Worm (Caenorhabditis elegans) whole organism, early embryonic: ENCODE results near the gene VY10G11R.1.
A peak's percentile ranks its signal among the peaks of the same experiment; 100 is the strongest.
"Not testable (repeated sequence)": the region's sequence is repeated elsewhere in the genome, so short reads cannot be mapped to it uniquely, and the experiment has no call there.

Source experiments
- B0310.2 ChIP-seq: sonication (generic microtip); optimal IDR thresholded peaks from 2 replicates; lab custom pipeline; 2016; ENCODE audit warnings: mild to moderate bottlenecking, missing genetic modification characterization, missing compliant biosample characterization
- F13C5.2 ChIP-seq: sonication (generic microtip); optimal IDR thresholded peaks from 2 replicates; lab custom pipeline; 2017; ENCODE audit warnings: mild to moderate bottlenecking, missing genetic modification characterization, inconsistent platforms, missing compliant biosample characterization
- aly-1 ChIP-seq: sonication (generic microtip); optimal IDR thresholded peaks from 2 replicates; lab custom pipeline; 2016; ENCODE audit warnings: missing genetic modification characterization, missing compliant biosample characterization
- ama-1 ChIP-seq: fragments of 150-350 bp; optimal IDR thresholded peaks from 2 replicates; lab custom pipeline; 2014
- ceh-13 ChIP-seq: fragments of 200-800 bp; sonication (Bioruptor generic); optimal IDR thresholded peaks from 2 replicates; lab custom pipeline; 2018; ENCODE audit warnings: mild to moderate bottlenecking, missing genetic modification characterization, missing compliant biosample characterization
- ceh-36 ChIP-seq: sonication (generic microtip); optimal IDR thresholded peaks from 2 replicates; lab custom pipeline; 2016; ENCODE audit warnings: missing genetic modification characterization, inconsistent platforms, missing compliant biosample characterization
- ets-7 ChIP-seq: sonication (generic microtip); optimal IDR thresholded peaks from 2 replicates; lab custom pipeline; 2016; ENCODE audit warnings: missing genotype, missing genetic modification characterization, missing compliant biosample characterization
- flt-1 ChIP-seq: fragments of 200-800 bp; sonication (Bioruptor generic); IDR thresholded peaks from 2 replicates; pipeline ENCODE4 v1.3.6; 2022; ENCODE audit warnings: missing genetic modification characterization, missing compliant biosample characterization
- hmbx-1 ChIP-seq: sonication (generic microtip); optimal IDR thresholded peaks from 2 replicates; lab custom pipeline; 2016; ENCODE audit warnings: mild to moderate bottlenecking, missing genetic modification characterization, missing compliant biosample characterization
- hmg-4 ChIP-seq: fragments of 200-800 bp; sonication (Bioruptor generic); optimal IDR thresholded peaks from 2 replicates; lab custom pipeline; 2018; ENCODE audit warnings: mild to moderate bottlenecking, missing genetic modification characterization, missing compliant biosample characterization
- hnd-1 ChIP-seq: sonication (generic microtip); optimal IDR thresholded peaks from 2 replicates; lab custom pipeline; 2016; ENCODE audit warnings: missing genetic modification characterization, missing compliant biosample characterization
- pes-1 ChIP-seq: fragments of 200-800 bp; sonication (Bioruptor generic); IDR thresholded peaks from 2 replicates; pipeline ENCODE4 v1.3.6; 2022; ENCODE audit warnings: missing genetic modification reagents, missing genetic modification characterization, missing compliant biosample characterization
- scrt-1 ChIP-seq: fragments of 200-800 bp; sonication (Bioruptor generic); IDR thresholded peaks from 2 replicates; pipeline ENCODE4 v1.3.6; 2022; ENCODE audit warnings: missing genetic modification characterization, missing compliant biosample characterization
- sea-1 ChIP-seq: fragments of 200-800 bp; sonication (Bioruptor generic); conservative IDR thresholded peaks from 2 replicates; pipeline ENCODE4 v1.3.6; 2022; ENCODE audit warnings: missing genetic modification characterization, missing compliant biosample characterization
- tbx-11 ChIP-seq: fragments of 200-800 bp; sonication (Bioruptor generic); IDR thresholded peaks from 2 replicates; pipeline ENCODE4 v1.3.6; 2022; ENCODE audit warnings: missing genetic modification characterization, missing compliant biosample characterization
- tbx-37 ChIP-seq: fragments of 200-800 bp; sonication (Bioruptor generic); conservative IDR thresholded peaks from 2 replicates; pipeline ENCODE4 v1.3.6; 2022; ENCODE audit warnings: missing genetic modification reagents, missing genetic modification characterization, missing compliant biosample characterization
- tra-4 ChIP-seq: sonication (generic microtip); optimal IDR thresholded peaks from 2 replicates; lab custom pipeline; 2017; ENCODE audit warnings: missing genetic modification characterization, missing compliant biosample characterization

VY10G11R.1 gene

DNA sequence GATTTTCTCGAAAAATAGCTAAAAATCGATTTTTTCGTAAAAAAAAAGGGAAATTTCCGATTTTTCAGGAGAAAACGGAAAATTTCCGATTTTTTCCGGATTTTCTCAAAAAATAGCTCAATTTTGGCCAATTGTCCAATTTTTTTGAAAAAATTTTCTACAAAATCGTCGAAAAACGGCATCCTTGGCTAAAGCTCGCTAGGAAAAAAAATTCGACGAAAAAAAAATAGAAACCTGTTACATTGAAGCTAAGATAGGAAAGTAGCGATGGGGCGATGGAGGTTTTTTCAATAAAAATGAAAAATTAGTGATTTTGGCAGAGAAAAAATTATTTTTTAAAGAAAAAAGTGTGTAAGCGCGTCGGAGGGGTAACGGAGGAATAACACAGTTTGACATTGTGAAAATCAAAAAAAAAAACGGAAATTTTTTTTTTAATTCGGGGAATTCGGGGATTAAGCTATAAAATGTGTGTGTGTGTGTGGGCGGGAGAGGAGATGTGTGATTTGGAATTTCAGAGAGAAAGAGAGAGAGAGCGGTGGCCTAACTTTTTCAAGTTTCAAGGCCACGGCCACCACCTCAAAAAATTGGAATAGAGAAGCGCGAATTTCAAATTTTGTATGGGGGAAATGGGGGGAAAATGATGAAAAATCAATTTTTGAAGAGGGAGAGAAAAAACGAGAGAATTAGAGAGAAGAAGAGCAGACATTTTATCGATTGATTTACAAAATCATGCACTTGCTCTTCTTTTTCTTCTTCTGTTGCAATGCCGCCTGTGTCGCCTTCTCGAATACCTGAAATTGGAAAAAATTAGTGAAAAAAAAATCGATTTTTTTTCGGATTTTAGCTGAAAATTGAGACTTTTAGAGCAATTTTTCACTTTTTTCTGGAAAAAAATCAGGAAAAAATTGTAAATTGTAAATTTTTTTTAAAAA lies 12.8 kb upstream of the VY10G11R.1 start:
- TF ChIP-seq hnd-1 (tag; lab: Kevin White, UChicago) (no peak), pes-1 (GFP tag; lab: Robert Waterston, UW) (no peak), scrt-1 (GFP tag; lab: Robert Waterston, UW) (no peak), ceh-36 (tag; lab: Kevin White, UChicago) (no peak), hmbx-1 (tag; lab: Kevin White, UChicago) (no peak), F13C5.2 (tag; lab: Kevin White, UChicago) (no peak), hmg-4 (GFP tag; lab: Kevin White, UChicago) (no peak), ama-1 (lab: Kevin White, UChicago) (no peak), sea-1 (no peak), ceh-13 (GFP tag; lab: Kevin White, UChicago) (no peak), aly-1 (no peak), tbx-11 (no peak), B0310.2 (no peak), tbx-37 (no peak), flt-1 (no peak), ets-7 (tag; lab: Kevin White, UChicago) (no peak), tra-4 (tag; lab: Kevin White, UChicago) (no peak)

DNA sequence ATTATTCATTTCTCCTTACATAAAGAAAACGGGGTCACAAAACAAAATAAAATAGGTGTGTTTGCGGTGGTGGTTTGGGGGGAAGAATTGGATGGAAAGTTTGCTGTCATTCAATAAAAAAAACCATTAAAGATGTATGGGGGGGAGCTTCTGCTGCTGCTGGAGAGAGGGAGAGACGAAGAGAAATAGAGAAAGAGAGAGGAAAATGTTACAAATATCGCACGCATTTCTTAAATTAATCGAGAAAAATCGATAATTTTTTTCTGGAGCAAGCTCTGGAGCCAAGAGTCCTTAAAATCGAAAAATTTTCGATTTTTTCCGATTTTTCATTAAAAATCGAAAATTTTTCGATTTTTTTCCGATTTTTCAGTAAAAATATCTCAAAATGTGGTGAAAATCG lies 12.0 kb upstream of the VY10G11R.1 start:
- TF ChIP-seq tbx-37 (peak; percentile 18; the same call in 1 of the 2 replicates), tra-4 (tag; lab: Kevin White, UChicago) (no peak), tbx-11 (no peak), ets-7 (tag; lab: Kevin White, UChicago) (no peak), ama-1 (lab: Kevin White, UChicago) (peak; percentile 3), B0310.2 (peak; percentile 18), flt-1 (no peak)

DNA sequence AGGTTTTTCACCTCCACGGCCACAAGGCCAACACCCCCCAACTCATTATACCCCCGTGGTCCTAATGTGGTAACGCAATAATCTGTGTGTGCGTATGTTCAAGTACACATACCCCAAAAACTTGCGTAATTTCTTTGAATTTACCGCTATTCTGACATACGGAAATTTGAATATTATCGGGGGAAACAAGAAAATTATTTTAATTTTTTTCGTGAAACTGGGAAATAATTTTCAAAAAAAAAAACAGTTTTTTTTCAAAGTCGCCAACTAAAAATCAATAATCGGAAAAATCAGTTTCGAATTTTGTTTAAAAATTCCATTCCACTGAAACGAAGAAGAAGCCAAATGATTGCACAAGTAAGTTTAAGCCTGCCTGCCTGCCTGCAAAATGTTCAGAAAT lies 10.1 kb upstream of the VY10G11R.1 start, which contains the start of gene Y51H4A.938:
Y51H4A.938 (plus strand) TSS at position 301 of the 400 bp plus-strand sequence.
- not testable (repeated sequence) for TF ChIP-seq tbx-37; B0310.2; scrt-1 (GFP tag; lab: Robert Waterston, UW)

DNA sequence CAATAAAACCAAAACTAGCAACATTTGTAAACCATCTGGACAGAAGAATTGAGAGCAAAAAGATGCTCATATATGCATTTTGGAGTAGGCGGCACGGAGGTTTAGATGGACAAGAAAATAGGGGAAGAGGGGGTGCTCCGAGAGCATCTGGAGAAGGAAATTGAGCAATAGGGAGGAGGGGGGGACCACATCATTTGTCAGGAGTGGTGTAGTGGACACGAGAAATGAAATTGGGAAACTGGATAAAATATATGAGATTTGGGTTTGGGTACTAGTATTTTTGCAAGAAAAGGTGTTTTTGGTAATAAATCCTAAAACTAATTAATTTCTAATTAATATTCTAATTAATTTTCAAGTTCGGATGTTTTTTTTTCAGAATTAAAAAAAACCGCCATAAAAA lies 6.4 kb upstream of the VY10G11R.1 start, which contains the start of gene Y51H4A.1:
Y51H4A.1 (minus strand) TSS at position 127 of the 400 bp plus-strand sequence.
- TF ChIP-seq tbx-37 = 0 out of 2 replicates have a peak, but pooled peaks have one; percentile 20
- no peak for TF ChIP-seq B0310.2

DNA sequence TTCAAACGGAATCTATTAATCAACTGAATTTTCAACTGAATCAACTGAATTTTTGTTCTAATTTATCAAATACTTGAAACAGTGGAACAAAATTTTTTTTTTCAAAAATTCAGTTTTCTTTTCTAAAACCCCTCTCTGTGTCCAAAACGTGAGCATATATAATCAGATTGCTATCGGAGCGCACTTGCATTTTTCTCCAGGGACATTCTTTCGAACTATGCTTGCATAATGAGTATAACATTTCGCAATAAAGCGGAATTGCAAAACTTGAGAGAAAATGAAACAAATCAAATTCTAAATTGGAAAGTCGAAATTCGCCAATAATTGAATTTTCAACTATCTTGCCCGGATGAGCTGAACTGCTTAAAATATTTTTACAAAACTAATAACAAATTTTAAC lies 5.3 kb upstream of the VY10G11R.1 start:
- no peak for TF ChIP-seq pes-1 (GFP tag; lab: Robert Waterston, UW)
- no peak for TF ChIP-seq flt-1
- TF ChIP-seq tbx-11 = no peak
- no peak for TF ChIP-seq tra-4 (tag; lab: Kevin White, UChicago)
- no peak for TF ChIP-seq hnd-1 (tag; lab: Kevin White, UChicago)
- no peak for TF ChIP-seq hmg-4 (GFP tag; lab: Kevin White, UChicago)

DNA sequence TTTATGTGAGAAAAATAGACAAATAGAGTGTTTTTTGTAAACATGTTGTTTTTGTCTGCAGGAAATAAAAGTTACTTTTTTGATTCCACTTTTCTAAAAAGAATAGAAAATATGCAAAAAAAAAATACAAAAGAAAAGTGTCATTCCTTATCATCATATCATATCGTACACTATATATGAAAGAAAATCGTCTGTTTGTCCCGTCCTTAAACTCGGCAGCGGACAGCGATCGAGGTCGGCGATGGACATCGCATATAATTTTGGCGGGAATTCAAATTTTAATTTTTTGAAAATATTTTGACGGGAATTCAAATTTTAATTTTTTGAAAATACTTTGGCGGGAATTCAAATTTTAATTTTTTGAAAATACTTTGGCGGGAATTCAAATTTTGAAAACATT lies 781 bp upstream of the VY10G11R.1 start:
- TF ChIP-seq ceh-36 (tag; lab: Kevin White, UChicago) = no peak
- TF ChIP-seq hmbx-1 (tag; lab: Kevin White, UChicago) = no peak

DNA sequence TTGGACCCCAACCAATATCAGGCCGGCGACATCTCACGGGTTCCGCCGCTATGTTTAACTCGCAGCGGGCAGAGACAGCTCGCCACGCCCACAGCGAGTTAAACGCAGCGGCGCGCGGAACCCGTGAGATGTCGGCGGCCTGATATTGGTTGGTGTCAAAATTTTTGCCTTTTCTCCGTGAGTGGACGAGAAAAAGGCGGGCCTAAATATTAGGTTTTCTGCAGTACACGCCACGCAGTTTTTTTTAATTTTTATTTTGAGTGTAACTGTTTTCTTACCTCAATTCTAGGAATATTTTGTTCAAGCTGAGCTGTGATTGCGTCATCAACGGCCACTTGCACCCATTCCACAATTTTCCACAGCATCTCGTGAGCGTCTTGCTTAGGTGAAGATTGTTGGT lies 6.9 kb downstream of the VY10G11R.1 start:
- 0 out of 2 replicates have a peak, but pooled peaks have one; percentile 15 for TF ChIP-seq sea-1

DNA sequence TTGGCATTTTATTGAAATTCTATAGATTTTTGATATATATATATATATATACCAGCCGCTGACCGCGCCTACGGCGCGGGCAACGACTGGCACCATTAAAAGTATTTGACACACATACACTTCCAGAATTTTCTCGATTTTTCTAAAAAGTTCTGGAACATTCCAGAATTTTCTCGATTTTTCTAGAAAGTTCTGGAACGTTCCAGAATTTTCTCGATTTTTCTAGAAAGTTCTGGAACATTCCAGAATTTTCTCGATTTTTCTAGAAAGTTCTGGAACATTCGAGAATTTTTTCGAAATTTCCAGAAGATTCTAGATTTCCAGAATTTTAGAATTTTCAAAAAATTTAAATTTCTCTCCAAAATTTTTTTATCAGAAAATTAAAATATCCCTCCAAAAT lies 12.4 kb downstream of the VY10G11R.1 start:
- TF ChIP-seq tbx-37 (0 out of 2 replicates have a peak, but pooled peaks have one; percentile 36), pes-1 (GFP tag; lab: Robert Waterston, UW) (peak; percentile 91), flt-1 (peak; percentile 90)

DNA sequence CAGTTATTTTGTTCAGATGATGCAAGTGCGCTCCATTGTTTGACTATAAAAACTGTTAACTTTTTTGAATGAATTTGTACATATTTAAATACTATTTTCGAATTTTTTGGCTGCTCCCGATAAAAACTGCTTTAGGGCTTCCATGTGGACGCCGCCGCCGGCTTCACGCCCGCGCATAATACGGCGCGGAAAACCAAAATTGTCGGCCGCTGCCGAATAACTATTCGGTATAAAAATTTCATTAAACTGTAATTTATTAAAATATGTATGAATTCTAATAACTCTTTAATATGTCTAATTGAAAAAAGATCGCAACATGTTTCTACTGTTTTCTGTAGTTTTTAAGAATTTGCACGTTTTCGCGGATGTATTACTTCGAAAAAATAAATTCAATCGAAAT lies 24.1 kb downstream of the VY10G11R.1 start:
- no peak for TF ChIP-seq B0310.2
- TF ChIP-seq hnd-1 (tag; lab: Kevin White, UChicago) = no peak

DNA sequence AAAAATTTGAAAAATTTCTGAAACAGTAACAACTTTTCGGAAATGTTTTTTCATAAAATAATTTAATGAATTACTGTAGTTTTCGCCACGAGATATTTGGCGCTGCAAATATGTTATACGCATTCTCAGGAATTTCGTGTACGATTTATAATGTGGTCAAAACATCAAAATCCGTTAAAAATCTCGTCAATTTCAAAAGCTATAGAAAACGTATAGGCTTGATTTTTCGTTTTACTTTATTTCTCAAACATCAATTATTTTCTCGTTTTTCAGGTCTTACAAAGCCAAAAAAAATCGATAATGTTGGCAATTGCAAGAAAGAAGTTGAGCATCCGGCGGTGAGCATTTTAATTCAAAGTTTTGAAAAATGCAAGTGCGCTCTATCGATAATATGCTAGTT lies 27.8 kb downstream of the VY10G11R.1 start, which contains the start of gene dlc-4:
dlc-4 (plus strand) TSS at position 301 of the 400 bp plus-strand sequence.
- TF ChIP-seq tbx-11 (no peak), sea-1 (no peak), F13C5.2 (tag; lab: Kevin White, UChicago) (no peak), tra-4 (tag; lab: Kevin White, UChicago) (no peak), hmbx-1 (tag; lab: Kevin White, UChicago) (no peak), B0310.2 (no peak), ets-7 (tag; lab: Kevin White, UChicago) (no peak), ceh-36 (tag; lab: Kevin White, UChicago) (no peak), pes-1 (GFP tag; lab: Robert Waterston, UW) (no peak), tbx-37 (no peak), hnd-1 (tag; lab: Kevin White, UChicago) (no peak), scrt-1 (GFP tag; lab: Robert Waterston, UW) (no peak), hmg-4 (GFP tag; lab: Kevin White, UChicago) (no peak), flt-1 (no peak), aly-1 (no peak), ama-1 (lab: Kevin White, UChicago) (no peak), ceh-13 (GFP tag; lab: Kevin White, UChicago) (no peak)
